Worm (Caenorhabditis elegans) whole organism, late embryonic: Measurements from ENCODE around the gene F35H8.1.

ENCODE experiments used
- C08G9.2 ChIP-seq: sonication (generic microtip); optimal IDR thresholded peaks from 2 replicates; lab custom pipeline; 2016; ENCODE audit warnings: mild to moderate bottlenecking, missing genetic modification characterization, moderate library complexity, missing compliant biosample characterization
- C38D4.7 ChIP-seq: fragments of 200-800 bp; sonication (Bioruptor generic); optimal IDR thresholded peaks from 2 replicates; lab custom pipeline; 2018; ENCODE audit warnings: mild to moderate bottlenecking, missing genetic modification characterization, moderate library complexity, missing compliant biosample characterization
- K09A11.1 ChIP-seq: sonication (generic microtip); optimal IDR thresholded peaks from 2 replicates; lab custom pipeline; 2017; ENCODE audit warnings: antibody characterized with exemption, mild to moderate bottlenecking, missing genetic modification characterization, missing compliant biosample characterization; ENCODE audit not compliant: insufficient read depth
- Y22D7AL.16 ChIP-seq: sonication (generic microtip); optimal IDR thresholded peaks from 2 replicates; lab custom pipeline; 2016; ENCODE audit warnings: missing genetic modification characterization, missing compliant biosample characterization
- ahr-1 ChIP-seq: sonication (generic microtip); optimal IDR thresholded peaks from 2 replicates; lab custom pipeline; 2016; ENCODE audit warnings: missing genetic modification characterization, missing compliant biosample characterization
- ceh-14 ChIP-seq: sonication (generic microtip); optimal IDR thresholded peaks from 2 replicates; lab custom pipeline; 2016; ENCODE audit warnings: missing genotype, missing genetic modification characterization, missing compliant biosample characterization
- ceh-18 ChIP-seq: sonication (generic microtip); optimal IDR thresholded peaks from 2 replicates; lab custom pipeline; 2016; ENCODE audit warnings: missing genetic modification characterization, missing compliant biosample characterization
- ceh-19 ChIP-seq: fragments of 200-800 bp; sonication (Bioruptor generic); optimal IDR thresholded peaks from 2 replicates; lab custom pipeline; 2018; ENCODE audit warnings: mild to moderate bottlenecking, missing genetic modification characterization, missing compliant biosample characterization
- ceh-2 ChIP-seq: sonication (generic microtip); optimal IDR thresholded peaks from 2 replicates; lab custom pipeline; 2016; ENCODE audit warnings: missing genotype, missing genetic modification characterization, missing compliant biosample characterization
- ceh-22 ChIP-seq: sonication (generic microtip); optimal IDR thresholded peaks from 2 replicates; lab custom pipeline; 2017; ENCODE audit warnings: missing biosample characterization, missing genetic modification characterization
- ceh-24 ChIP-seq: sonication (generic microtip); optimal IDR thresholded peaks from 2 replicates; lab custom pipeline; 2016; ENCODE audit warnings: mild to moderate bottlenecking, missing genetic modification characterization, missing compliant biosample characterization
- ceh-30 ChIP-seq: fragments of 150-350 bp; optimal IDR thresholded peaks from 2 replicates; lab custom pipeline; 2014; ENCODE audit warnings: missing biosample characterization, missing genetic modification characterization
- ceh-31 ChIP-seq: sonication (generic microtip); optimal IDR thresholded peaks from 2 replicates; lab custom pipeline; 2016; ENCODE audit warnings: missing genetic modification characterization, missing compliant biosample characterization
- ceh-34 ChIP-seq: sonication (generic microtip); optimal IDR thresholded peaks from 2 replicates; lab custom pipeline; 2016; ENCODE audit warnings: mild to moderate bottlenecking, missing genetic modification characterization, missing compliant biosample characterization
- ceh-45 ChIP-seq: fragments of 200-800 bp; sonication (Bioruptor generic); IDR thresholded peaks from 2 replicates; pipeline ENCODE4 v1.3.6; 2022; ENCODE audit warnings: missing genetic modification reagents, missing genetic modification characterization, missing compliant biosample characterization
- ceh-6 ChIP-seq: fragments of 200-800 bp; sonication (Bioruptor generic); optimal IDR thresholded peaks from 2 replicates; lab custom pipeline; 2018; ENCODE audit warnings: mild to moderate bottlenecking, missing genetic modification characterization, missing compliant biosample characterization
- ceh-9 ChIP-seq: sonication (generic microtip); optimal IDR thresholded peaks from 2 replicates; lab custom pipeline; 2016; ENCODE audit warnings: mild to moderate bottlenecking, missing genetic modification characterization, inconsistent platforms, missing compliant biosample characterization
- che-1 ChIP-seq: sonication (generic microtip); optimal IDR thresholded peaks from 2 replicates; lab custom pipeline; 2016; ENCODE audit warnings: mild to moderate bottlenecking, missing genetic modification characterization, missing compliant biosample characterization
- dmd-4 ChIP-seq: sonication (generic microtip); optimal IDR thresholded peaks from 2 replicates; lab custom pipeline; 2016; ENCODE audit warnings: borderline replicate concordance, missing genetic modification characterization, missing compliant biosample characterization
- elt-2 ChIP-seq: sonication (generic microtip); optimal IDR thresholded peaks from 2 replicates; lab custom pipeline; 2016; ENCODE audit warnings: missing genetic modification reagents, missing genetic modification characterization, missing compliant biosample characterization
- ets-4 ChIP-seq: sonication (generic microtip); optimal IDR thresholded peaks from 2 replicates; lab custom pipeline; 2016; ENCODE audit warnings: missing genetic modification characterization, missing compliant biosample characterization
- eyg-1 ChIP-seq: sonication (generic microtip); optimal IDR thresholded peaks from 2 replicates; lab custom pipeline; 2016; ENCODE audit warnings: missing genotype, missing genetic modification characterization, missing compliant biosample characterization
- fax-1 ChIP-seq: sonication (generic microtip); optimal IDR thresholded peaks from 2 replicates; lab custom pipeline; 2016; ENCODE audit warnings: missing genotype, missing genetic modification characterization, missing compliant biosample characterization
- hlh-15 ChIP-seq: sonication (generic microtip); optimal IDR thresholded peaks from 2 replicates; lab custom pipeline; 2016; ENCODE audit warnings: missing genetic modification characterization, missing compliant biosample characterization
- hlh-6 ChIP-seq: sonication (generic microtip); optimal IDR thresholded peaks from 2 replicates; lab custom pipeline; 2016; ENCODE audit warnings: missing genotype, missing genetic modification characterization, missing compliant biosample characterization
- hlh-8 ChIP-seq: sonication (generic microtip); optimal IDR thresholded peaks from 2 replicates; lab custom pipeline; 2016; ENCODE audit warnings: missing genotype, missing genetic modification characterization, missing compliant biosample characterization
- lim-6 ChIP-seq: sonication (generic microtip); optimal IDR thresholded peaks from 2 replicates; lab custom pipeline; 2016; ENCODE audit warnings: missing genetic modification characterization, missing compliant biosample characterization
- madf-2 ChIP-seq: sonication (generic microtip); optimal IDR thresholded peaks from 2 replicates; lab custom pipeline; 2017; ENCODE audit warnings: missing genetic modification characterization, missing compliant biosample characterization
- nhr-11 ChIP-seq: fragments of 150-350 bp; optimal IDR thresholded peaks from 2 replicates; lab custom pipeline; 2014; ENCODE audit warnings: missing biosample characterization, missing genetic modification characterization
- nhr-232 ChIP-seq: sonication (generic microtip); optimal IDR thresholded peaks from 2 replicates; lab custom pipeline; 2016; ENCODE audit warnings: missing genetic modification characterization, missing compliant biosample characterization
- pag-3 ChIP-seq: sonication (generic microtip); optimal IDR thresholded peaks from 2 replicates; lab custom pipeline; 2016; ENCODE audit warnings: missing compliant biosample characterization, missing genetic modification characterization, borderline replicate concordance
- pat-9 ChIP-seq: fragments of 200-800 bp; sonication (Bioruptor generic); optimal IDR thresholded peaks from 2 replicates; lab custom pipeline; 2018; ENCODE audit warnings: mild to moderate bottlenecking, missing genetic modification characterization, moderate library complexity, missing compliant biosample characterization
- pax-1 ChIP-seq: fragments of 150-350 bp; optimal IDR thresholded peaks from 2 replicates; lab custom pipeline; 2014; ENCODE audit warnings: missing biosample characterization, missing genetic modification characterization
- pha-4 ChIP-seq: fragments of 150-350 bp; optimal IDR thresholded peaks from 2 replicates; lab custom pipeline; 2018; ENCODE audit warnings: missing biosample characterization, missing genetic modification reagents, missing genetic modification characterization
- rnt-1 ChIP-seq: sonication (generic microtip); optimal IDR thresholded peaks from 2 replicates; lab custom pipeline; 2016; ENCODE audit warnings: missing genetic modification characterization, missing compliant biosample characterization
- sox-2 ChIP-seq: fragments of 200-800 bp; sonication (Bioruptor generic); IDR thresholded peaks from 2 replicates; pipeline ENCODE4 v1.3.6; 2022; ENCODE audit warnings: missing genetic modification reagents, missing genetic modification characterization, missing compliant biosample characterization
- tbx-7 ChIP-seq: sonication (generic microtip); optimal IDR thresholded peaks from 2 replicates; lab custom pipeline; 2016; ENCODE audit warnings: missing genotype, missing genetic modification characterization, missing compliant biosample characterization
- unc-3 ChIP-seq, 2 experiments: fragments of 200-800 bp in 1 of 2; sonication (Bioruptor generic) in 1 of 2; sonication (generic microtip) in 1 of 2; conservative IDR thresholded peaks in 1 of 2; optimal IDR thresholded peaks in 1 of 2; 2 replicates each; pipeline versions ENCODE4 v1.3.6 to Lab custom; 2016 to 2022; ENCODE audit warnings: missing compliant biosample characterization in 2 of 2, missing genetic modification characterization in 2 of 2, missing genetic modification reagents in 1 of 2
- unc-42 ChIP-seq: sonication (generic microtip); optimal IDR thresholded peaks from 2 replicates; lab custom pipeline; 2016; ENCODE audit warnings: missing genotype, missing genetic modification characterization, missing compliant biosample characterization
- unc-86 ChIP-seq: sonication (generic microtip); optimal IDR thresholded peaks from 2 replicates; lab custom pipeline; 2016; ENCODE audit warnings: missing genetic modification characterization, missing compliant biosample characterization

F35H8.1 gene

DNA sequence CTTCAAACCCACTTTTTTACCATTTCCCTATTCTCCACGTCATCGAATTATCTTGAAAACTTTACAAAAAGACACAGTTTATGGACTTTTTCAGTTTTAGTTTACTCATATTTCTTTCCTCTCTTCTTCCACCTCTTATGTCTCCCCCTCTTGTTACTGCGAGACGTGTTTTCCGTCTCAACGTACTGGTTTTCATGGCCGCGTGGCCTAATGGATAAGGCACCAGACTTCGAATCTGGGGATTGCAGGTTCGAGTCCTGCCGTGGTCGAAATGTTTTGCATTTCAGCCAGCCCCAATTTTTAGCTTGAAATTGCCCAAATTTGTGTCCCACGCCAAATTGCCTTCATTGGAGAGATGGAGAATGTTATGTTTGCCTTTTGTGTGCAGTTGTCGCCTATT, 13.0 kb upstream of the F35H8.1 start (continued):
- TF ChIP-seq dmd-4 (tag; lab: Kevin White, UChicago) (peak; percentile 42), C38D4.7 (GFP tag; lab: Kevin White, UChicago) (peak; percentile 84), ceh-30 (no peak), sox-2 (GFP tag; lab: Robert Waterston, UW) (peak; percentile 76), hlh-8 (tag; lab: Kevin White, UChicago) (peak; percentile 49), nhr-232 (tag; lab: Kevin White, UChicago) (peak; percentile 89), ceh-24 (tag; lab: Kevin White, UChicago) (peak; percentile 58), ceh-22 (tag; lab: Kevin White, UChicago) (no peak), ahr-1 (tag; lab: Kevin White, UChicago) (peak; percentile 67), hlh-6 (tag; lab: Kevin White, UChicago) (peak; percentile 93), hlh-15 (tag; lab: Kevin White, UChicago) (peak; percentile 77), unc-3 (GFP tag; conservative IDR thresholded peaks at IDR 0.05; lab: Robert Waterston, UW) (peak; percentile 80), unc-3 (tag; optimal IDR thresholded peaks at IDR 0.05; lab: Kevin White, UChicago) (peak; percentile 63), Y22D7AL.16 (peak; percentile 81), elt-2 (peak; percentile 91), nhr-11 (tag; lab: Kevin White, UChicago) (no peak), pat-9 (tag; lab: Kevin White, UChicago) (peak; percentile 84), ceh-9 (tag; lab: Kevin White, UChicago) (peak; percentile 74), pag-3 (tag; lab: Kevin White, UChicago) (peak; percentile 68), unc-86 (peak; percentile 88), lim-6 (tag; lab: Kevin White, UChicago) (peak; percentile 16), ceh-2 (tag; lab: Kevin White, UChicago) (peak; percentile 60), pha-4 (tag; lab: Kevin White, UChicago) (no peak), fax-1 (tag; lab: Kevin White, UChicago) (peak; percentile 67), pax-1 (tag; lab: Kevin White, UChicago) (no peak), tbx-7 (tag; lab: Kevin White, UChicago) (peak; percentile 45), unc-42 (tag; lab: Kevin White, UChicago) (peak; percentile 38), ets-4 (no peak), K09A11.1 (tag; lab: Kevin White, UChicago) (peak; percentile 83), ceh-34 (tag; lab: Kevin White, UChicago) (peak; percentile 80), ceh-14 (tag; lab: Kevin White, UChicago) (peak; percentile 16), ceh-6 (GFP tag; lab: Kevin White, UChicago) (peak; percentile 88)

DNA sequence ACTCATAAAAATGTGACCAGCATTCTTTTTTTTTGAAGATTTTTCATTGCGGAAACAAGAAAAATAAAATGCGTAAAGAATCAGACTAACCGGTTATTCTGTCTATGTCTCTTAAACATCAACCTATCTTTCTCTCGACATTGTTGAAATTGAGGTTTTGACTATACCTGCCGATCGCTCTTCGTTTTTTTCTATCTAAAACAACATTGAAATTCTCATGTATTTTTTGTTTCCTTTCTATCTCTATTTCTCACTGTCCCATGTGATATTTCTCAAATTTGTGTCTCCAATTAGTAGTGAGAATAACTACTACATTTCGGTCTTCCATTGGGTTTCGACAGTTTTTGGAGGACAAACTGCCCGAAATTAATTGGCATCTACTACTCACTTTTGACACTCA, 7.8 kb upstream of the F35H8.1 start:
- no peak for TF ChIP-seq rnt-1
- no peak for TF ChIP-seq ceh-19 (GFP tag; lab: Kevin White, UChicago)
- no peak for TF ChIP-seq madf-2 (tag; lab: Kevin White, UChicago)
- TF ChIP-seq ceh-31 = no peak
- no peak for TF ChIP-seq fax-1 (tag; lab: Kevin White, UChicago)
- no peak for TF ChIP-seq ceh-45
- no peak for TF ChIP-seq pha-4 (tag; lab: Kevin White, UChicago)
- TF ChIP-seq che-1 = no peak
- no peak for TF ChIP-seq eyg-1 (tag; lab: Kevin White, UChicago)
- no peak for TF ChIP-seq ceh-18 (tag; lab: Kevin White, UChicago)

DNA sequence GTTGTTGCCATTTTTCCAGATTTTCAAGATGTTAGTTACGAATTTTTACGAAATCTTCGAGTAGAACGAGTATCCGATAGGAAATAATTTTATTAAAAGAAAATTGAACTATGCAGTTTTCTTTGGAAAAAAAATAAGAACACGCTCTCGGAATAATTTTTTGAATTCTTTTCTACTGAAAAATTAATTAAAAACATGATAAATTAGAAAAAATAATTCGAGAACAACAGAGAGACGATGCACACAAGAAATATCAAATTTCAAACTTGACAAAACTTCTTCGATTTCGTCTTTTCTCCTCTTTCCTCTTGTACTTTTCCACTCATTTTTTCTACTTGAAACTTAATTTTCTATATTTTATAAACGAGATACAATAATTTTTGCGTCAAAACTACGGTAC, 6.8 kb upstream of the F35H8.1 start, which contains the start of gene F35H8.4:
F35H8.4 (minus strand) TSS at position 101 of the 400 bp plus-strand sequence.
- TF ChIP-seq C08G9.2 (tag; lab: Kevin White, UChicago) (no peak), rnt-1 (no peak)
